Worm (Caenorhabditis elegans) whole organism, mixed stage, embryonic: ENCODE data around the gene enu-3.6.

Experiments used
- bed-3 ChIP-seq: fragments of 200-800 bp; sonication (Bioruptor generic); optimal IDR thresholded peaks from 3 replicates; lab custom pipeline; 2018; ENCODE audit warnings: mild to moderate bottlenecking, missing genetic modification characterization, moderate library complexity, missing compliant biosample characterization
- elt-3 ChIP-seq: fragments of 150-350 bp; optimal IDR thresholded peaks from 2 replicates; lab custom pipeline; 2014; ENCODE audit warnings: missing biosample characterization, missing genetic modification characterization
- mab-5 ChIP-seq: fragments of 150-350 bp; optimal IDR thresholded peaks from 2 replicates; lab custom pipeline; 2014; ENCODE audit warnings: missing biosample characterization, missing genetic modification characterization
- nhr-12 ChIP-seq: fragments of 150-350 bp; optimal IDR thresholded peaks from 2 replicates; lab custom pipeline; 2014; ENCODE audit warnings: missing biosample characterization, missing genetic modification characterization
- nhr-28 ChIP-seq: fragments of 150-350 bp; optimal IDR thresholded peaks from 2 replicates; lab custom pipeline; 2014; ENCODE audit warnings: missing biosample characterization, missing genetic modification characterization
- sptf-1 ChIP-seq: sonication (generic microtip); optimal IDR thresholded peaks from 2 replicates; lab custom pipeline; 2017; ENCODE audit warnings: mild to moderate bottlenecking, missing genetic modification characterization, moderate library complexity, missing compliant biosample characterization
- unc-39 ChIP-seq: fragments of 150-350 bp; optimal IDR thresholded peaks from 2 replicates; lab custom pipeline; 2014; ENCODE audit warnings: missing biosample characterization, missing genetic modification characterization
- unc-62 ChIP-seq: fragments of 150-350 bp; optimal IDR thresholded peaks from 2 replicates; lab custom pipeline; 2014; ENCODE audit warnings: missing biosample characterization, missing genetic modification reagents, missing genetic modification characterization

ce11 chrIII:10736322-10736985 lies 13.8 kb upstream of the enu-3.6 start:
- TF ChIP-seq elt-3 (tag; lab: Kevin White, UChicago) (no peak), unc-39 (tag; lab: Kevin White, UChicago) (no peak), unc-62 (GFP tag; lab: Kevin White, UChicago) (no peak), bed-3 (GFP tag; lab: Kevin White, UChicago) (no peak), nhr-28 (tag; lab: Kevin White, UChicago) (no peak), sptf-1 (tag; lab: Kevin White, UChicago) (no peak), nhr-12 (no peak), mab-5 (tag; lab: Kevin White, UChicago) (no peak)
